Worm (Caenorhabditis elegans) whole organism, young adult: Measurements from ENCODE around the gene ttr-30.

Experiments
- B0336.3 ChIP-seq: fragments of 200-800 bp; sonication (Bioruptor generic); IDR thresholded peaks from 2 replicates; pipeline ENCODE4 v1.3.6; 2022; ENCODE audit warnings: missing genetic modification characterization, missing compliant biosample characterization
- D2030.7 ChIP-seq: fragments of 200-800 bp; sonication (Bioruptor generic); IDR thresholded peaks from 2 replicates; pipeline ENCODE4 v1.3.6; 2022; ENCODE audit warnings: missing genetic modification reagents, missing genetic modification characterization, missing compliant biosample characterization
- F10E7.11 ChIP-seq: sonication (generic microtip); optimal IDR thresholded peaks from 2 replicates; lab custom pipeline; 2017; ENCODE audit warnings: mild to moderate bottlenecking, missing genetic modification characterization, moderate library complexity, missing compliant biosample characterization
- F33H1.4 ChIP-seq: fragments of 200-800 bp; sonication (Bioruptor generic); IDR thresholded peaks from 2 replicates; pipeline ENCODE4 v1.3.6; 2022; ENCODE audit warnings: missing genetic modification reagents, missing genetic modification characterization, missing compliant biosample characterization
- F39B2.1 ChIP-seq: fragments of 200-800 bp; sonication (Bioruptor generic); IDR thresholded peaks from 2 replicates; pipeline ENCODE4 v1.3.6; 2022; ENCODE audit warnings: missing genetic modification reagents, missing genetic modification characterization, missing compliant biosample characterization
- F49E8.2 ChIP-seq: sonication (generic microtip); optimal IDR thresholded peaks from 3 replicates; lab custom pipeline; 2017; ENCODE audit warnings: missing genetic modification characterization, mild to moderate bottlenecking, missing compliant biosample characterization, antibody characterized with exemption, moderate library complexity; ENCODE audit not compliant: insufficient read depth
- F57A8.1 ChIP-seq: fragments of 200-800 bp; sonication (Bioruptor generic); optimal IDR thresholded peaks from 2 replicates; lab custom pipeline; 2018; ENCODE audit warnings: mild to moderate bottlenecking, missing genetic modification characterization, moderate library complexity, missing compliant biosample characterization
- F57C9.4 ChIP-seq: sonication (generic microtip); optimal IDR thresholded peaks from 2 replicates; lab custom pipeline; 2017; ENCODE audit warnings: mild to moderate bottlenecking, missing genetic modification characterization, missing compliant biosample characterization
- Y53G8AR.9 ChIP-seq: fragments of 200-800 bp; sonication (Bioruptor generic); conservative IDR thresholded peaks from 2 replicates; pipeline ENCODE4 v1.3.6; 2022; ENCODE audit warnings: missing genetic modification reagents, missing genetic modification characterization, missing compliant biosample characterization
- Y67H2A.10 ChIP-seq: fragments of 200-800 bp; sonication (Bioruptor generic); conservative IDR thresholded peaks from 2 replicates; pipeline ENCODE4 v1.3.6; 2022; ENCODE audit warnings: missing genetic modification reagents, missing genetic modification characterization, missing compliant biosample characterization
- Y79H2A.3 ChIP-seq: fragments of 200-800 bp; sonication (Bioruptor generic); conservative IDR thresholded peaks from 2 replicates; pipeline ENCODE4 v1.3.6; 2022; ENCODE audit warnings: missing genetic modification reagents, missing genetic modification characterization, missing compliant biosample characterization
- atf-7 ChIP-seq: sonication (generic microtip); optimal IDR thresholded peaks from 2 replicates; lab custom pipeline; 2017; ENCODE audit warnings: mild to moderate bottlenecking, missing genetic modification characterization, missing compliant biosample characterization
- attf-3 ChIP-seq: fragments of 200-800 bp; sonication (Bioruptor generic); conservative IDR thresholded peaks from 2 replicates; pipeline ENCODE4 v1.3.6; 2022; ENCODE audit warnings: missing genetic modification reagents, missing genetic modification characterization, missing compliant biosample characterization
- attf-6 ChIP-seq: fragments of 200-800 bp; sonication (Bioruptor generic); IDR thresholded peaks from 2 replicates; pipeline ENCODE4 v1.3.6; 2022; ENCODE audit warnings: missing genetic modification reagents, missing genetic modification characterization, missing compliant biosample characterization
- ccch-3 ChIP-seq: fragments of 200-800 bp; sonication (Bioruptor generic); optimal IDR thresholded peaks from 2 replicates; lab custom pipeline; 2018; ENCODE audit warnings: mild to moderate bottlenecking, missing genetic modification characterization, missing compliant biosample characterization
- cebp-1 ChIP-seq, 2 experiments: fragments of 200-800 bp in 1 of 2; sonication (Bioruptor generic) in 1 of 2; sonication (generic microtip) in 1 of 2; IDR thresholded peaks in 1 of 2; optimal IDR thresholded peaks in 1 of 2; 2 replicates each; pipeline versions ENCODE4 v1.3.6 to Lab custom; 2017 to 2022; ENCODE audit warnings: missing compliant biosample characterization in 2 of 2, missing genetic modification characterization in 2 of 2, mild to moderate bottlenecking in 1 of 2, missing genetic modification reagents in 1 of 2, moderate library complexity in 1 of 2
- ceh-91 ChIP-seq: fragments of 200-800 bp; sonication (Bioruptor generic); IDR thresholded peaks from 2 replicates; pipeline ENCODE4 v1.3.6; 2022; ENCODE audit warnings: missing genetic modification reagents, missing genetic modification characterization, missing compliant biosample characterization
- dpff-1 ChIP-seq: sonication (generic microtip); optimal IDR thresholded peaks from 2 replicates; lab custom pipeline; 2017; ENCODE audit warnings: mild to moderate bottlenecking, missing genetic modification characterization, missing compliant biosample characterization
- ets-4 ChIP-seq: fragments of 200-800 bp; sonication (Bioruptor generic); optimal IDR thresholded peaks from 2 replicates; lab custom pipeline; 2018; ENCODE audit warnings: mild to moderate bottlenecking, missing genetic modification characterization, missing compliant biosample characterization
- hlh-12 ChIP-seq: sonication (generic microtip); optimal IDR thresholded peaks from 2 replicates; lab custom pipeline; 2016; ENCODE audit warnings: missing genetic modification characterization, missing compliant biosample characterization
- hmg-1.2 ChIP-seq: fragments of 200-800 bp; sonication (Bioruptor generic); IDR thresholded peaks from 2 replicates; pipeline ENCODE4 v1.3.6; 2022; ENCODE audit warnings: missing genetic modification reagents, missing genetic modification characterization, missing compliant biosample characterization
- hmg-20 ChIP-seq: fragments of 200-800 bp; sonication (Bioruptor generic); IDR thresholded peaks from 2 replicates; pipeline ENCODE4 v1.3.6; 2022; ENCODE audit warnings: missing genetic modification reagents, missing genetic modification characterization, missing compliant biosample characterization
- let-607 ChIP-seq, 2 experiments: fragments of 200-800 bp in 1 of 2; sonication (Bioruptor generic) in 1 of 2; sonication (generic microtip) in 1 of 2; optimal IDR thresholded peaks; 2 replicates each; lab custom pipeline; 2016 to 2018; ENCODE audit warnings: mild to moderate bottlenecking in 2 of 2, missing compliant biosample characterization in 2 of 2, missing genetic modification characterization in 2 of 2, moderate library complexity in 2 of 2, missing genotype in 1 of 2
- lin-35 ChIP-seq, 3 experiments: fragments of 150-350 bp in 2 of 3; sonication (generic microtip) in 1 of 3; optimal IDR thresholded peaks; 2 replicates each; lab custom pipeline; 2014 to 2018; ENCODE audit warnings: missing biosample characterization in 3 of 3, missing genetic modification characterization in 3 of 3, missing genetic modification reagents in 3 of 3
- lin-54 ChIP-seq: fragments of 200-800 bp; sonication (Bioruptor generic); optimal IDR thresholded peaks from 2 replicates; lab custom pipeline; 2018; ENCODE audit warnings: mild to moderate bottlenecking, missing genetic modification characterization, missing compliant biosample characterization
- madf-6 ChIP-seq: fragments of 200-800 bp; sonication (Bioruptor generic); IDR thresholded peaks from 2 replicates; pipeline ENCODE4 v1.3.6; 2022; ENCODE audit warnings: missing genetic modification reagents, missing genetic modification characterization, missing compliant biosample characterization
- mcd-1 ChIP-seq: fragments of 200-800 bp; sonication (Bioruptor generic); IDR thresholded peaks from 2 replicates; pipeline ENCODE4 v1.3.6; 2022; ENCODE audit warnings: missing genetic modification reagents, missing genetic modification characterization, missing compliant biosample characterization
- mes-4 ChIP-seq: sonication (generic microtip); optimal IDR thresholded peaks from 2 replicates; lab custom pipeline; 2016; ENCODE audit warnings: missing genotype, missing genetic modification characterization, missing compliant biosample characterization
- mxl-1 ChIP-seq: sonication (generic microtip); optimal IDR thresholded peaks from 2 replicates; lab custom pipeline; 2016; ENCODE audit warnings: missing genetic modification characterization, missing compliant biosample characterization
- nfya-1 ChIP-seq: sonication (generic microtip); optimal IDR thresholded peaks from 2 replicates; lab custom pipeline; 2017; ENCODE audit warnings: antibody characterized with exemption, missing compliant biosample characterization, missing genetic modification characterization, borderline replicate concordance; ENCODE audit not compliant: insufficient read depth
- nfya-2 ChIP-seq: fragments of 200-800 bp; sonication (Bioruptor generic); IDR thresholded peaks from 2 replicates; pipeline ENCODE4 v1.3.6; 2022; ENCODE audit warnings: missing genetic modification reagents, missing genetic modification characterization, missing compliant biosample characterization
- nfyb-1 ChIP-seq: fragments of 200-800 bp; sonication (Bioruptor generic); IDR thresholded peaks from 2 replicates; pipeline ENCODE4 v1.3.6; 2022; ENCODE audit warnings: missing genetic modification reagents, missing genetic modification characterization, missing compliant biosample characterization
- nhr-80 ChIP-seq: sonication (generic microtip); optimal IDR thresholded peaks from 2 replicates; lab custom pipeline; 2016; ENCODE audit warnings: missing genetic modification characterization, missing compliant biosample characterization
- pha-4 ChIP-seq: fragments of 150-350 bp; sonication (generic microtip); optimal IDR thresholded peaks from 2 replicates; lab custom pipeline; 2014; ENCODE audit warnings: missing biosample characterization, missing genetic modification reagents, missing genetic modification characterization
- repo-1 ChIP-seq: sonication (generic microtip); optimal IDR thresholded peaks from 2 replicates; lab custom pipeline; 2017; ENCODE audit warnings: mild to moderate bottlenecking, missing genetic modification characterization, missing compliant biosample characterization
- rpc-1 ChIP-seq, 2 experiments: fragments of 150-350 bp in 1 of 2; sonication (generic microtip) in 1 of 2; optimal IDR thresholded peaks; 2 replicates each; lab custom pipeline; 2014 to 2018; ENCODE audit warnings: missing biosample characterization in 1 of 2, missing genetic modification characterization in 1 of 2, missing genetic modification reagents in 1 of 2, missing genotype in 1 of 2
- sdz-38 ChIP-seq: sonication (generic microtip); optimal IDR thresholded peaks from 2 replicates; lab custom pipeline; 2016; ENCODE audit warnings: missing genotype, missing genetic modification characterization, missing compliant biosample characterization
- snpc-1.3 ChIP-seq: sonication (generic microtip); optimal IDR thresholded peaks from 2 replicates; lab custom pipeline; 2017; ENCODE audit warnings: missing genetic modification characterization, mild to moderate bottlenecking, missing compliant biosample characterization, antibody characterized with exemption, moderate library complexity, missing genotype, missing genetic modification reagents; ENCODE audit not compliant: insufficient read depth
- unc-130 ChIP-seq: sonication (generic microtip); optimal IDR thresholded peaks from 2 replicates; lab custom pipeline; 2016; ENCODE audit warnings: missing genetic modification reagents, missing genetic modification characterization, missing compliant biosample characterization
- ztf-22 ChIP-seq: fragments of 200-800 bp; sonication (Bioruptor generic); optimal IDR thresholded peaks from 2 replicates; lab custom pipeline; 2018; ENCODE audit warnings: mild to moderate bottlenecking, missing genetic modification characterization, moderate library complexity, missing compliant biosample characterization
- ztf-26 ChIP-seq: sonication (generic microtip); optimal IDR thresholded peaks from 2 replicates; lab custom pipeline; 2017; ENCODE audit warnings: missing genetic modification characterization, missing compliant biosample characterization
- ztf-3 ChIP-seq: fragments of 200-800 bp; sonication (Bioruptor generic); optimal IDR thresholded peaks from 2 replicates; lab custom pipeline; 2018; ENCODE audit warnings: mild to moderate bottlenecking, missing genetic modification characterization, missing compliant biosample characterization
- ztf-6 ChIP-seq: fragments of 200-800 bp; sonication (Bioruptor generic); IDR thresholded peaks from 2 replicates; pipeline ENCODE4 v1.3.6; 2022; ENCODE audit warnings: missing genetic modification reagents, missing genetic modification characterization, missing compliant biosample characterization

The ttr-30 gene

DNA sequence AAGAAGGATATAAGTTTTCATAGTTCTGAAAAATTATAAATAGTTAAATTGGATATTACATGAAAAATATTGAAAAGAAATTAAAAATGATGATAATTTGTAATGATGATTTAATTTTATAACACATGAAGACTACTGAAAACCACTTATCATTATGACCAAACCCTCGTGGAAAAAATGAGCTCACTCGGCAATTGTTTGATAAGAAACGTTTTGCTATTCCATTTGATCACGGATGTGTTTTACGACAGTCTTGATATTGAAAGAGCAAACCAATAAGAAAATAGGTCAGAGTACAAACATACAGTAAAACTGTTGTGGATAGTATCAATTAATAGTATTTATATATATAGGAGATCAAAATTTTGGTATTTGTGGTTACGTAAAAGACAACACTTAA, 15.4 kb upstream of the ttr-30 start, which contains the start of gene spp-3:
Gene spp-3, minus strand, starts transcription at position 25 of the 400 bp plus-strand sequence.
- TF ChIP-seq nhr-80 (tag; lab: Kevin White, UChicago) (peak; percentile 82), hlh-12 (tag; lab: Kevin White, UChicago) (no peak), cebp-1 (GFP tag; IDR thresholded peaks at IDR 0.05; lab: Robert Waterston, UW) (no peak), cebp-1 (tag; optimal IDR thresholded peaks at IDR 0.05; lab: Kevin White, UChicago) (peak; percentile 40), nfyb-1 (GFP tag; lab: Robert Waterston, UW) (0 out of 2 replicates have a peak, but pooled peaks have one; percentile 56), madf-6 (GFP tag; lab: Robert Waterston, UW) (0 out of 2 replicates have a peak, but pooled peaks have one; percentile 5), atf-7 (tag; lab: Kevin White, UChicago) (peak; percentile 20), ets-4 (peak; percentile 65), nfya-2 (GFP tag; lab: Robert Waterston, UW) (no peak)

DNA sequence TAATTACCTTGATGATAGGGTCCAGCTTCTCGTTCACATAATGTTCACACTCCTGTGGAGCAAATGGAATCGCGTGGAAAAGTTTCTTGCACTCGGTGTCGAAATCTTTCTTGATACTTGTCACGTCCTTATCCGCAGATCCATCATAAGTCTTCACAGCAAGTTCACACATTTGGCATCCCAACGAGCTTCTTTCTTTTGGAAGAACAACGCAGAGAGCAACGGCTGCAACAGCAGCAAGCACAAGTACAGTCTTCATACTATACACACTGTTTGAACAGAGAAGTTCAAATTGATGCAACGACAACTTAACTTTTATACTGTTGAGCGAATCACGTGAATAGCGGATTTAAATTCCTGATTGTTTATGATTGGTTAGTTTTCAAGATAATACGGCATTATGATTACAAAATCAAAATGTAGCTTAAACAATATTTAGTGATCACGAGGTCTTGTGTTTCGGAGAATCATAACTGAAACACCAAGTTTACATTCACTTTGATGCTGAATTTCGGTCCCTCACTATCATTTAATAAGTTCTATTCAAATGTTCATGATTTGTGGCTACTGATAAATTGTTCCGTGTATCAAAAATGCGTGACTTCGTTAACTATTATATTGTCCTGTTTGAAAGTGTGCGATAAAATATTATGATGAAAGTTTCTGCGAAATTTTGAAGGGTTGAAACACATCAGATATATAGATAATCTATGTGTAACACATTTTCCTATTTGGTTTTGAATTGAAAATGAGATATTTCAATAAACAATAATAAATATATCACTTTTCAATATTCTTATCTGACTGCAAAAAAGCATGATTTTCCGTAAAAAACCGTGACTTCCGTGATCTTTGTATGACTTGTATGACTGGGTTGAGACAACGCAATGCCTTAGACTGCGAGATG, 14.0 kb upstream of the ttr-30 start, which contains the start of the genes spp-2 and spp-6:
Gene spp-2, minus strand, starts transcription at position 334 of the 907 bp plus-strand sequence.
Gene spp-6, plus strand, starts transcription at position 857 of the 907 bp plus-strand sequence.
- no peak for TF ChIP-seq F49E8.2
- TF ChIP-seq lin-54 (GFP tag; lab: Kevin White, UChicago), result peak; percentile 24
- TF ChIP-seq nhr-80 (tag; lab: Kevin White, UChicago), result peak; percentile 74
- no peak for TF ChIP-seq dpff-1
- TF ChIP-seq hlh-12 (tag; lab: Kevin White, UChicago), result no peak
- TF ChIP-seq pha-4 (tag; lab: Kevin White, UChicago), result no peak
- no peak for TF ChIP-seq attf-6 (GFP tag; lab: Robert Waterston, UW)
- TF ChIP-seq F39B2.1 (GFP tag; lab: Robert Waterston, UW), result no peak
- no peak for TF ChIP-seq ztf-26
- TF ChIP-seq D2030.7, result no peak
- no peak for TF ChIP-seq F33H1.4 (GFP tag; lab: Robert Waterston, UW)
- TF ChIP-seq Y79H2A.3 (GFP tag; lab: Robert Waterston, UW), result no peak
- no peak for TF ChIP-seq ztf-6 (GFP tag; lab: Robert Waterston, UW)
- TF ChIP-seq F10E7.11, result no peak
- TF ChIP-seq sdz-38 (tag; lab: Kevin White, UChicago), result no peak
- no peak for TF ChIP-seq hmg-20 (GFP tag; lab: Robert Waterston, UW)
- no peak for TF ChIP-seq ceh-91
- TF ChIP-seq nfya-1 (tag; lab: Kevin White, UChicago), result no peak
- TF ChIP-seq nfyb-1 (GFP tag; lab: Robert Waterston, UW), result peak; percentile 80
- no peak for TF ChIP-seq ztf-22 (GFP tag; lab: Kevin White, UChicago)
- TF ChIP-seq attf-3, result no peak
- TF ChIP-seq F57A8.1 (GFP tag; lab: Kevin White, UChicago), result no peak
- no peak for TF ChIP-seq lin-35 (GFP tag; optimal IDR thresholded peaks at IDR 0.05; lab: Kevin White, UChicago)
- no peak for TF ChIP-seq let-607 (tag; optimal IDR thresholded peaks at IDR 0.05; lab: Kevin White, UChicago)
- TF ChIP-seq snpc-1.3 (tag; lab: Kevin White, UChicago), result no peak
- no peak for TF ChIP-seq repo-1 (tag; lab: Kevin White, UChicago)
- TF ChIP-seq F57C9.4 (tag; lab: Kevin White, UChicago), result no peak
- peak; percentile 79 for TF ChIP-seq Y53G8AR.9 (GFP tag; lab: Robert Waterston, UW)
- no peak for TF ChIP-seq unc-130 (GFP tag; lab: Kevin White, UChicago)
- 0 out of 2 replicates have a peak, but pooled peaks have one; percentile 6 for TF ChIP-seq hmg-1.2 (GFP tag; lab: Robert Waterston, UW)
- TF ChIP-seq Y67H2A.10 (GFP tag; lab: Robert Waterston, UW), result no peak
- 0 out of 2 replicates have a peak, but pooled peaks have one; percentile 16 for TF ChIP-seq mcd-1 (GFP tag; lab: Robert Waterston, UW)
- no peak for TF ChIP-seq ccch-3 (GFP tag; lab: Kevin White, UChicago)
- TF ChIP-seq ztf-3, result no peak
- no peak for TF ChIP-seq rpc-1 (optimal IDR thresholded peaks at IDR 0.05; lab: Kevin White, UChicago)
- no peak for TF ChIP-seq rpc-1 (tag; optimal IDR thresholded peaks at IDR 0.05; lab: Kevin White, UChicago)
- TF ChIP-seq mxl-1 (tag; lab: Kevin White, UChicago), result no peak
- TF ChIP-seq B0336.3 (GFP tag; lab: Robert Waterston, UW), result peak; percentile 35; the same call in 1 of the 2 replicates
- TF ChIP-seq mes-4 (tag; lab: Kevin White, UChicago), result no peak
